Fruit fly (Drosophila melanogaster) whole organism, adult: ENCODE data around the gene Wnt10.

ENCODE experiments used
- CG11617 ChIP-seq: fragments of 200-800 bp; sonication (Bioruptor generic); optimal IDR thresholded peaks from 2 replicates; lab custom pipeline; 2017; ENCODE audit warnings: mild to moderate bottlenecking, missing biosample characterization, missing genetic modification reagents, missing genetic modification characterization
- CG12768 ChIP-seq: fragments of 200-800 bp; sonication (Bioruptor generic); optimal IDR thresholded peaks from 2 replicates; lab custom pipeline; 2017; ENCODE audit warnings: missing biosample characterization, missing genetic modification characterization, mild to moderate bottlenecking, moderate library complexity, missing genetic modification reagents
- CG14711 ChIP-seq: fragments of 200-800 bp; sonication (Bioruptor generic); optimal IDR thresholded peaks from 2 replicates; lab custom pipeline; 2018; ENCODE audit warnings: missing biosample characterization, mild to moderate bottlenecking, missing genetic modification characterization, moderate library complexity
- CG1620 ChIP-seq: fragments of 200-800 bp; sonication (Bioruptor generic); optimal IDR thresholded peaks from 2 replicates; lab custom pipeline; 2016; ENCODE audit warnings: missing biosample characterization, missing genetic modification characterization
- CG33017 ChIP-seq: fragments of 200-800 bp; sonication (Bioruptor generic); optimal IDR thresholded peaks from 2 replicates; lab custom pipeline; 2018; ENCODE audit warnings: missing biosample characterization, mild to moderate bottlenecking, missing genetic modification characterization, moderate library complexity
- CG5204 ChIP-seq: fragments of 200-800 bp; sonication (Bioruptor generic); optimal IDR thresholded peaks from 2 replicates; lab custom pipeline; 2016; ENCODE audit warnings: missing biosample characterization, missing genetic modification characterization
- CG7045 ChIP-seq: fragments of 200-800 bp; sonication (Bioruptor generic); optimal IDR thresholded peaks from 2 replicates; lab custom pipeline; 2017; ENCODE audit warnings: missing biosample characterization, mild to moderate bottlenecking, missing genetic modification characterization
- CG7101 ChIP-seq: fragments of 200-800 bp; sonication (Bioruptor generic); optimal IDR thresholded peaks from 2 replicates; lab custom pipeline; 2018; ENCODE audit warnings: missing biosample characterization, mild to moderate bottlenecking, missing genetic modification characterization, moderate library complexity
- Clk ChIP-seq: fragments of 200-800 bp; sonication (Bioruptor generic); optimal IDR thresholded peaks from 2 replicates; lab custom pipeline; 2017; ENCODE audit warnings: missing biosample characterization, missing genetic modification characterization
- Crg-1 ChIP-seq: fragments of 200-800 bp; sonication (Bioruptor generic); optimal IDR thresholded peaks from 2 replicates; lab custom pipeline; 2016; ENCODE audit warnings: missing biosample characterization, missing genetic modification characterization
- Hr96 ChIP-seq: fragments of 200-800 bp; sonication (Bioruptor generic); optimal IDR thresholded peaks from 2 replicates; lab custom pipeline; 2016; ENCODE audit warnings: missing biosample characterization, missing genetic modification characterization
- Mnt ChIP-seq: fragments of 200-800 bp; sonication (Bioruptor generic); optimal IDR thresholded peaks from 2 replicates; lab custom pipeline; 2016; ENCODE audit warnings: missing biosample characterization, mild to moderate bottlenecking, missing genetic modification characterization
- bab1 ChIP-seq: fragments of 200-800 bp; sonication (Bioruptor generic); optimal IDR thresholded peaks from 3 replicates; lab custom pipeline; 2019; ENCODE audit warnings: missing biosample characterization, mild to moderate bottlenecking, missing genetic modification characterization, moderate library complexity
- cic ChIP-seq: fragments of 200-800 bp; sonication (Bioruptor generic); optimal IDR thresholded peaks from 2 replicates; lab custom pipeline; 2017; ENCODE audit warnings: missing biosample characterization, mild to moderate bottlenecking, missing genetic modification characterization, moderate library complexity
- cnc ChIP-seq, 2 experiments: fragments of >200 bp; optimal IDR thresholded peaks; 2 replicates each; lab custom pipeline; 2017
- kay ChIP-seq: fragments of 200-800 bp; sonication (Bioruptor generic); peaks from one replicate; lab custom pipeline; 2016; ENCODE audit warnings: missing biosample characterization, missing genetic modification characterization, borderline replicate concordance
- ovo ChIP-seq: fragments of 200-800 bp; sonication (Bioruptor generic); optimal IDR thresholded peaks from 2 replicates; lab custom pipeline; 2016; ENCODE audit warnings: missing biosample characterization, missing genetic modification characterization
- pad ChIP-seq: fragments of 200-800 bp; sonication (Bioruptor generic); optimal IDR thresholded peaks from 3 replicates; lab custom pipeline; 2017; ENCODE audit warnings: missing biosample characterization, missing genetic modification characterization, mild to moderate bottlenecking, moderate library complexity, missing genetic modification reagents
- tj ChIP-seq: fragments of 200-800 bp; sonication (Bioruptor generic); optimal IDR thresholded peaks from 3 replicates; lab custom pipeline; 2017; ENCODE audit warnings: missing biosample characterization, mild to moderate bottlenecking, missing genetic modification characterization, moderate library complexity
- toe ChIP-seq: fragments of 200-800 bp; sonication (Bioruptor generic); optimal IDR thresholded peaks from 2 replicates; lab custom pipeline; 2016; ENCODE audit warnings: missing biosample characterization, missing genetic modification characterization

The Wnt10 gene

DNA sequence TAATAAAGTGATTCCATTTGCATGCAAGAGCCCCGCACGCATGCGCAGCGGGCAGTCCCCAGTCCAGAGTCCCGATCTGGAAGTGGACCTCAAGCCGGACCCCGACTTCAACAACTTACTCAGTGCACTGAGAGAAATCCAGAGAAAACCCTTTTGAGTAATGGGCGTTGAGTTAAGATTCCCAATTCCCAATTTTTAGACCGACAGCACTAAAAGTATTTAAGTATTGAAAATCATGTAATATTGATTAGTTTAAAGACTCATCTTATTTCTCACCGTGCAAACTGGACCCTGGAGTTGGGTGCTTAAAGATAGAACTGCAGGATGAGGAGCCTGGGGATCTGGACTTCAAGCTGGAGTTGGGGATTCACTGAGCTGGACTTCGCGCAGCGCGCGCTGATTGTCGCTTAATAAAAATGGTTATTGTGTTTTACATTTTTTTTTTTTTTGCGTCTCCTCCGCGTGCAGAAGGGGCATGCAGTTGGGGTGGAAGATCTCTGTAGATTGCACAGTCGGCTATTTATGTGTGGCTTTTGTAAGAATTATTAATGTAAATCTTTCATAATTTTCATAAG lies 5.1 kb upstream of the Wnt10 start:
- no peak for TF ChIP-seq CG5204 (GFP tag; lab: Kevin White, UChicago)
- TF ChIP-seq CG7045 (GFP tag; lab: Kevin White, UChicago): no peak
- TF ChIP-seq cic (GFP tag; lab: Kevin White, UChicago): no peak
- TF ChIP-seq tj (GFP tag; lab: Kevin White, UChicago): no peak
- TF ChIP-seq CG1620 (GFP tag; lab: Kevin White, UChicago): no peak
- no peak for TF ChIP-seq kay (GFP tag; lab: Kevin White, UChicago)
- no peak for TF ChIP-seq toe
- TF ChIP-seq CG7101 (tag; lab: Kevin White, UChicago): no peak
- TF ChIP-seq Hr96 (GFP tag; lab: Kevin White, UChicago): no peak
- no peak for TF ChIP-seq CG33017 (tag; lab: Kevin White, UChicago)

DNA sequence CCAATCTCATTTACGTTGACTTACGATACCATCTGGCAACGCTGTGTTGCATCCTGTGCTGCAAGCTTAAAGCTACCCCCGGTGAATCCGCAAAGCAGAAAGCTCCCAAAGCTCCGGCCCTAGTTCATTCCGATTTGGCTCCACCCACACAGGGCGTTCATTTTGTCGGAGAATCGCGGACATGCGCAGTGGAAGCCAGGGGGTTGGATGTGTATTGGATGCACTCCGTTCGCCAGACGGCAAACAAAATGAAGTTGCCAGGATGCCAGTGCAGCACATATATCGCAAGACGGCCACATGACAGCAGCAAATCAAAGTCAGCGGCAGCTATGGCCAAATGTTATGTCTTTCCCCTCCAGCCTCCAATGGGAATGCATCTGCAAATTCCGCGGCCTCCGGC lies 4.4 kb upstream of the Wnt10 start:
- TF ChIP-seq CG7045 (GFP tag; lab: Kevin White, UChicago): no peak
- no peak for TF ChIP-seq CG11617 (GFP tag; lab: Kevin White, UChicago)
- no peak for TF ChIP-seq CG14711 (tag; lab: Kevin White, UChicago)
- no peak for TF ChIP-seq CG5204 (GFP tag; lab: Kevin White, UChicago)
- TF ChIP-seq cnc (optimal IDR thresholded peaks at IDR 0.05; lab: Kevin White, UChicago): no peak
- TF ChIP-seq toe: no peak
- TF ChIP-seq kay (GFP tag; lab: Kevin White, UChicago): no peak
- TF ChIP-seq Clk (GFP tag; lab: Kevin White, UChicago): no peak
- TF ChIP-seq Crg-1 (GFP tag; lab: Kevin White, UChicago): no peak
- TF ChIP-seq ovo (GFP tag; lab: Kevin White, UChicago): no peak

DNA sequence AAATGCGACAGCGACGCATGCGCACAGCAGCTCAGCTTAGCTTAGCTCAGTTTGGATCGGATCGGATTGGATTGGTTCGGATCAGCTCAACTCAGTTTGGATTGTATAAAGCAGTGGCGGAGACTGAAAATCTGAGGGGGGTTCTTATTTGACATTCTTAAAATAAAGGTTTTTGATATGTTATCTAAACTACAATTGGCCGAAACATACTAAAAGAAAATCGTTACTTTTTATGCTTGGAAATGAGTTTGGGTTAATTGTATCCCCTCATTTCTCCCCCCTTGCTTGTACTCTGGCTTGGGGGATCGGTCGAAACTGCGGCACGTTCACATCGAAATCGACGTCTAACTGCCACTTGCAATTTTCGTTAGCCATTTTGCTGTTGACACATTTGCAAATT lies 13.0 kb downstream of the Wnt10 start:
- TF ChIP-seq Mnt (no peak), CG11617 (GFP tag; lab: Kevin White, UChicago) (no peak), CG7101 (tag; lab: Kevin White, UChicago) (no peak), ovo (GFP tag; lab: Kevin White, UChicago) (no peak)

DNA sequence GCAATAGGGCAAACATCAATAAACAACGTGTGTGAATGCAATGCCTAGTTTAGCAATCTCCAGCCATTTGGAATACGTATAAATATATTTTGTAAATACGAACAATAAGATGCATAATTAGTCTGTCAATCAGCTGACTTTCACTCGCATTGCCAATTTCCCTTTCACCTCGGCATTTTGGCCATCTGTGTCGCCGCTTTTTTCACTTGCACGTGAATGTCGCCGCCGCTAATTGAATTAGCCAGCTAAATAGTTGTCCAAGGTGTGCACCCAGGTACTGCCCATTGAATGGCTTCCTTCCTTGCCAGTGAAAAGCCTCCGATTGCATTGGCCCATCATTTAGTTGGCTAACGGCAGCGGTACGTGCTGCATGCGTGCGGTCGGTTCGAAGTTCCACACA lies 14.2 kb downstream of the Wnt10 start, which contains the start of gene ninaC:
Gene ninaC, plus strand, starts transcription at position 301 of the 400 bp plus-strand sequence.
- no peak for TF ChIP-seq CG11617 (GFP tag; lab: Kevin White, UChicago)
- TF ChIP-seq ovo (GFP tag; lab: Kevin White, UChicago): no peak
- TF ChIP-seq cic (GFP tag; lab: Kevin White, UChicago): no peak
- TF ChIP-seq kay (GFP tag; lab: Kevin White, UChicago): no peak
- no peak for TF ChIP-seq Hr96 (GFP tag; lab: Kevin White, UChicago)
- TF ChIP-seq CG7045 (GFP tag; lab: Kevin White, UChicago): no peak
- TF ChIP-seq toe: no peak
- TF ChIP-seq CG12768 (GFP tag; lab: Kevin White, UChicago): no peak
- no peak for TF ChIP-seq tj (GFP tag; lab: Kevin White, UChicago)
- TF ChIP-seq Clk (GFP tag; lab: Kevin White, UChicago): no peak

DNA sequence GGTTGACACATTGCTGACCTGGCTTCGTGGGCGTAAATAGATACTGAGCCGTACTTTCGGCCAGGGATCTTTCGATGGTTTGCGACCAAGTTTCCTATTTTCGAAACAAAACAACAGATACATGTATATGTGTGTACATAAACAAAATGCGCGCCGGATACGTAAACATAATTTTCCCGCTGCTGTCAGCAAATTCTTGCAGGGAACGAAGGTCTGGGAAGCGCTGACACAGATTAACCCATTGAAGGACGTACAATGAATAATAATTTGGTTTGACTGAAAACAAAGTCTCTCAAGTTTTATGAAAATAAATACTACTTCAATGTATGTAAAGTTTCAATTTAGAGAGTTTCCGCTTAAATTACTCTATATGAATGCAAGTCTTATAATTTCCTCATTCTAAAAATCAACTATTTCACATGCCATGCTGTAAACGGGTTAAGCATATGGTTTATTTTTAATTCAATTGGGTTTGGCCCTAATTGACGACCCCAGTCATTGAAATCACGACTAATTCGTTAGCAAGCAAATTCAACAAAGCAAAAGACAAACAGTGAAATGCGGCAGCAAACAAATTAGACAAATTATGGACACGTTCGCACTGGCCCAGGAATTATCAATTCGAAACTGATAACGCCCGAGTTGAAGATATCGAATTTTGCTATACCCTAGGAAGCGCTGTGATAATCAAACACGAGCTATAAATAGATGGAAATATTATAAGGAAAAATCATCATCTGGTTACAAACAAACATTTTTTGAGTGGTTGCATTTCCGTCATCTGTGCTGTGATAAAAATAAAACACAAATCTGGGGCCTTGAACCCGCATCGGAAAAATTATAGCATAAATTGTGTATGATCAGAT lies 23.6 kb downstream of the Wnt10 start:
- TF ChIP-seq CG11617 (GFP tag; lab: Kevin White, UChicago) (no peak), ovo (GFP tag; lab: Kevin White, UChicago) (no peak), cic (GFP tag; lab: Kevin White, UChicago) (no peak), bab1 (peak; percentile 16), CG33017 (tag; lab: Kevin White, UChicago) (no peak), cnc (optimal IDR thresholded peaks at IDR 0.05; lab: Kevin White, UChicago) (no peak), CG12768 (GFP tag; lab: Kevin White, UChicago) (no peak), CG7045 (GFP tag; lab: Kevin White, UChicago) (no peak), tj (GFP tag; lab: Kevin White, UChicago) (peak; percentile 99), CG7101 (tag; lab: Kevin White, UChicago) (no peak), CG1620 (GFP tag; lab: Kevin White, UChicago) (no peak), toe (no peak), kay (GFP tag; lab: Kevin White, UChicago) (no peak), Clk (GFP tag; lab: Kevin White, UChicago) (no peak), Crg-1 (GFP tag; lab: Kevin White, UChicago) (no peak), CG14711 (tag; lab: Kevin White, UChicago) (peak; percentile 33), pad (no peak), Hr96 (GFP tag; lab: Kevin White, UChicago) (no peak), Mnt (no peak), CG5204 (GFP tag; lab: Kevin White, UChicago) (no peak)
